In the genomic region with DNA sequence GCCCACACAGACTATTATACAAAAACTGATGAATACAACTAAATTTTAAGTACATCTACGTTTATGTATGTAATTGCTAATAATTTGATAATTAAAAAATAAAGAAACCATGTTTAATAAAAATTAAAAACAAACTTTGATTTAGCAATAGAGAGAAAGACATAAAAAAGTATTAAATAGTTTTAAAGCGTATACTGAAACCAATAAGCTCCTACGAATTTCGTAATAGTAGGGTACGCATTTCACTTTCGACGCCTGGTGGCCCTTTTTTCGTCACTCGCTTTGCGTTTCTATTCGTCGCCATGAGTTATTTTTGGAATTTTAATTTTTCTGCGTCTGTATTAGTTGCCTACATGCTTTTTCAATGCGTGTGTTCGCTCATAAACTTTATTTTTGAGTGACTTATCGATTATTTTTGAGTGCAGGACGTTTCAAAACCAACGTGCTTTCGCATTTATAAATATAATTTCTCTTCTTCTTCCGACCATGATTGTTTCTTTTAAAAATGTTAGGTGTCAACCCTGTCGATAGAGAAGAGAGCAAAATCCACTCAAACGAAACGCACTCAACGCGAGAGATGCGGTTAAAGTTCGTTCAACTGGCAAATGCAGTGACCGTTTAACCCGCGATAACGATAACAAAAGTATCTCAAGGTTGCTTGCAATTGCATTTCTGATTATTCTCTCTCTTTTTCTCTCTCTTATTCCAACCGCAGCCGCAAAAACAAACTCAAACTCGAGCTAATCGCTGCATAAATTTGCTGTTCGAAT, we compare ENCODE assay signal across 5 fruit fly cellular contexts.
TF ChIP-seq lines count a peak whose summit lies in the region.

A gene (plus strand): TSS at position 569 of the 770 bp plus-strand sequence.

TF ChIP-seq in whole organism, adult, 20 proteins besides CTCF, POLR2A, EP300 and RAD21 (continued from another document):
- TF ChIP-seq Mnt (GFP tag; optimal IDR thresholded peaks at IDR 0.05; lab: Kevin White, UChicago) (no peak), toe (GFP tag; optimal IDR thresholded peaks at IDR 0.05; lab: Kevin White, UChicago) (no peak), CG14711 (tag; optimal IDR thresholded peaks at IDR 0.05; lab: Kevin White, UChicago) (peak; percentile 93), CG5204 (GFP tag; optimal IDR thresholded peaks at IDR 0.05; lab: Kevin White, UChicago) (peak; percentile 27)

TF ChIP-seq in whole organism, embryonic, 481 proteins besides CTCF, POLR2A, EP300 and RAD21 (continued from another document and continues in another):
- peak; percentile 85 for TF ChIP-seq nerfin-1 (tag; optimal IDR thresholded peaks at IDR 0.05; lab: Kevin White, UChicago)
- TF ChIP-seq CG9932 (GFP tag; IDR thresholded peaks at IDR 0.05; lab: Robert Waterston, UW), result peak; percentile 72
- TF ChIP-seq CG6254 (GFP tag; optimal IDR thresholded peaks at IDR 0.05; lab: Kevin White, UChicago), result peak; percentile 85
- TF ChIP-seq btn (GFP tag; optimal IDR thresholded peaks at IDR 0.05; lab: Kevin White, UChicago), result no peak
- no peak for TF ChIP-seq fd102C (GFP tag; optimal IDR thresholded peaks at IDR 0.05; lab: Kevin White, UChicago)
- TF ChIP-seq CG1832 (GFP tag; optimal IDR thresholded peaks at IDR 0.05; lab: Kevin White, UChicago), result no peak
- TF ChIP-seq CG34224 (GFP tag; IDR thresholded peaks at IDR 0.05; lab: Robert Waterston, UW; ENCODE audit: partially characterized antibody), result peak; percentile 45; the same call in 2 of the 3 replicates
- no peak for TF ChIP-seq prd (optimal IDR thresholded peaks at IDR 0.05; lab: Kevin White, UChicago)
- TF ChIP-seq prd (GFP tag; IDR thresholded peaks at IDR 0.05; lab: Robert Waterston, UW), result peak; percentile 79
- peak; percentile 28 for TF ChIP-seq CG2202 (tag; optimal IDR thresholded peaks at IDR 0.05; lab: Kevin White, UChicago)
- TF ChIP-seq Sox100B (GFP tag; optimal IDR thresholded peaks at IDR 0.05; lab: Kevin White, UChicago), result peak; percentile 88
- TF ChIP-seq Pdp1 (GFP tag; optimal IDR thresholded peaks at IDR 0.05; lab: Kevin White, UChicago), result peak; percentile 17 to 91
- peak; percentile 84 for TF ChIP-seq hb (GFP tag; IDR thresholded peaks at IDR 0.05; lab: Robert Waterston, UW; ENCODE audit: partially characterized antibody)
- TF ChIP-seq CG10267 (tag; optimal IDR thresholded peaks at IDR 0.05; lab: Kevin White, UChicago), result peak; percentile 83
- no peak for TF ChIP-seq Jarid2 (GFP tag; optimal IDR thresholded peaks at IDR 0.05; lab: Kevin White, UChicago)
- peak; percentile 29 for TF ChIP-seq CG12744 (GFP tag; optimal IDR thresholded peaks at IDR 0.05; lab: Kevin White, UChicago)
- peak; percentile 80 for TF ChIP-seq CG6689 (GFP tag; IDR thresholded peaks at IDR 0.05; lab: Robert Waterston, UW)
- peak; percentile 49; the same call in 1 of the 2 replicates for TF ChIP-seq dati (GFP tag; IDR thresholded peaks at IDR 0.05; lab: Robert Waterston, UW)
- peak; percentile 79 for TF ChIP-seq Bteb2 (GFP tag; optimal IDR thresholded peaks at IDR 0.05; lab: Kevin White, UChicago)
- TF ChIP-seq mirr (GFP tag; optimal IDR thresholded peaks at IDR 0.05; lab: Kevin White, UChicago), result no peak
- no peak for TF ChIP-seq crol (GFP tag; IDR thresholded peaks at IDR 0.05; lab: Robert Waterston, UW)
- peak; percentile 68 for TF ChIP-seq CG14050 (GFP tag; IDR thresholded peaks at IDR 0.05; lab: Robert Waterston, UW)
- TF ChIP-seq HmgZ (tag; optimal IDR thresholded peaks at IDR 0.05; lab: Kevin White, UChicago), result peak; percentile 70
- peak; percentile 61 for TF ChIP-seq CG11723 (GFP tag; optimal IDR thresholded peaks at IDR 0.05; lab: Kevin White, UChicago)
- peak; percentile 77 for TF ChIP-seq CG9215 (GFP tag; IDR thresholded peaks at IDR 0.05; lab: Robert Waterston, UW)
- TF ChIP-seq da (GFP tag; optimal IDR thresholded peaks at IDR 0.05; lab: Kevin White, UChicago), result no peak
- TF ChIP-seq MTF-1 (GFP tag; optimal IDR thresholded peaks at IDR 0.05; lab: Kevin White, UChicago; ENCODE audit: borderline replicate concordance), result peak; percentile 34
- peak; percentile 91 for TF ChIP-seq sd (tag; optimal IDR thresholded peaks at IDR 0.05; lab: Kevin White, UChicago)
- peak; percentile 62 for TF ChIP-seq CG6765 (GFP tag; optimal IDR thresholded peaks at IDR 0.05; lab: Kevin White, UChicago)

TF ChIP-seq in whole organism, prepupa, 60 proteins besides CTCF, POLR2A, EP300 and RAD21 (continued from another document and continues in another):
- TF ChIP-seq CG15336 (GFP tag; IDR thresholded peaks at IDR 0.05; lab: Robert Waterston, UW) (peak; percentile 73), CG31627 (GFP tag; optimal IDR thresholded peaks at IDR 0.05; lab: Kevin White, UChicago) (peak; percentile 68), CG1621 (tag; optimal IDR thresholded peaks at IDR 0.05; lab: Kevin White, UChicago) (no peak), pdm3 (GFP tag; optimal IDR thresholded peaks at IDR 0.05; lab: Kevin White, UChicago) (peak; percentile 39), Ets21C (GFP tag; optimal IDR thresholded peaks at IDR 0.05; lab: Kevin White, UChicago) (no peak), CG6163 (GFP tag; IDR thresholded peaks at IDR 0.05; lab: Robert Waterston, UW) (peak; percentile 79), Hr38 (GFP tag; optimal IDR thresholded peaks at IDR 0.05; lab: Kevin White, UChicago) (no peak), topi (GFP tag; optimal IDR thresholded peaks at IDR 0.05; lab: Kevin White, UChicago) (peak; percentile 81), eg (GFP tag; IDR thresholded peaks at IDR 0.05; lab: Robert Waterston, UW) (peak; percentile 86), Smox (GFP tag; optimal IDR thresholded peaks at IDR 0.05; lab: Kevin White, UChicago) (peak; percentile 65), lz (GFP tag; optimal IDR thresholded peaks at IDR 0.05; lab: Kevin White, UChicago) (peak; percentile 70), Eip93F (GFP tag; optimal IDR thresholded peaks at IDR 0.05; lab: Kevin White, UChicago) (no peak), CG16779 (tag; optimal IDR thresholded peaks at IDR 0.05; lab: Kevin White, UChicago) (peak; percentile 22), Eip78C (GFP tag; lab: Kevin White, UChicago) (peak; percentile 96), fd59A (GFP tag; optimal IDR thresholded peaks at IDR 0.05; lab: Kevin White, UChicago) (peak; percentile 6), CG8119 (GFP tag; IDR thresholded peaks at IDR 0.05; lab: Robert Waterston, UW) (peak; percentile 57; the same call in 1 of the 3 replicates), Blimp-1 (GFP tag; optimal IDR thresholded peaks at IDR 0.05; lab: Kevin White, UChicago) (peak; percentile 97), spab (GFP tag; optimal IDR thresholded peaks at IDR 0.05; lab: Kevin White, UChicago) (peak; percentile 70), esn (GFP tag; optimal IDR thresholded peaks at IDR 0.05; lab: Kevin White, UChicago) (peak; percentile 53), Hr39 (GFP tag; optimal IDR thresholded peaks at IDR 0.05; lab: Kevin White, UChicago) (peak; percentile 27), salr (GFP tag; optimal IDR thresholded peaks at IDR 0.05; lab: Kevin White, UChicago) (peak in 1 of 2 experiments; percentile 67), CG11294 (GFP tag; IDR thresholded peaks at IDR 0.05; lab: Robert Waterston, UW) (peak; percentile 30), Hr4 (GFP tag; optimal IDR thresholded peaks at IDR 0.05; lab: Kevin White, UChicago) (peak; percentile 65), achi (GFP tag; optimal IDR thresholded peaks at IDR 0.05; lab: Kevin White, UChicago) (peak; percentile 78), cyc (GFP tag; optimal IDR thresholded peaks at IDR 0.05; lab: Kevin White, UChicago) (peak; percentile 65), CG10631 (GFP tag; optimal IDR thresholded peaks at IDR 0.05; lab: Kevin White, UChicago) (peak; percentile 58), CG3919 (GFP tag; optimal IDR thresholded peaks at IDR 0.05; lab: Kevin White, UChicago) (peak; percentile 76), Met (GFP tag; optimal IDR thresholded peaks at IDR 0.05; lab: Kevin White, UChicago) (peak; percentile 53), CG9139 (GFP tag; optimal IDR thresholded peaks at IDR 0.05; lab: Kevin White, UChicago) (no peak), acj6 (GFP tag; optimal IDR thresholded peaks at IDR 0.05; lab: Kevin White, UChicago) (peak; percentile 79), CG32006 (GFP tag; optimal IDR thresholded peaks at IDR 0.05; lab: Kevin White, UChicago) (peak; percentile 78)

TF ChIP-seq in whole organism, pupa, 21 proteins besides CTCF, POLR2A, EP300 and RAD21 (continued from another document):
- peak; percentile 61 for TF ChIP-seq fd96Ca (GFP tag; IDR thresholded peaks at IDR 0.05; lab: Robert Waterston, UW)
- 0 out of 2 replicates have a peak, but pooled peaks have one; percentile 34 for TF ChIP-seq Ets98B (GFP tag; IDR thresholded peaks at IDR 0.05; lab: Robert Waterston, UW)
- peak; percentile 55; the same call in 1 of the 2 replicates for TF ChIP-seq rn (GFP tag; IDR thresholded peaks at IDR 0.05; lab: Robert Waterston, UW)

TF ChIP-seq in whole organism, wandering third instar larva, 38 proteins besides CTCF, POLR2A, EP300 and RAD21 (continued from another document):
- TF ChIP-seq fru (GFP tag; optimal IDR thresholded peaks at IDR 0.05; lab: Kevin White, UChicago) (peak; percentile 48), OdsH (GFP tag; optimal IDR thresholded peaks at IDR 0.05; lab: Kevin White, UChicago) (peak; percentile 20), usp (GFP tag; optimal IDR thresholded peaks at IDR 0.05; lab: Kevin White, UChicago) (no peak), foxo (GFP tag; optimal IDR thresholded peaks at IDR 0.05; lab: Kevin White, UChicago) (peak in 1 of 2 experiments; percentile 70), psq (GFP tag; optimal IDR thresholded peaks at IDR 0.05; lab: Kevin White, UChicago) (peak; percentile 90), brk (GFP tag; optimal IDR thresholded peaks at IDR 0.05; lab: Kevin White, UChicago) (peak; percentile 61), Rel (GFP tag; optimal IDR thresholded peaks at IDR 0.05; lab: Kevin White, UChicago) (no peak), Rel (tag; optimal IDR thresholded peaks at IDR 0.05; lab: Kevin White, UChicago) (no peak), dmrt93B (GFP tag; optimal IDR thresholded peaks at IDR 0.05; lab: Kevin White, UChicago) (peak; percentile 61), dsf (GFP tag; optimal IDR thresholded peaks at IDR 0.05; lab: Kevin White, UChicago; ENCODE audit: borderline replicate concordance) (no peak), tai (GFP tag; optimal IDR thresholded peaks at IDR 0.05; lab: Kevin White, UChicago) (no peak), h (GFP tag; optimal IDR thresholded peaks at IDR 0.05; lab: Kevin White, UChicago) (peak; percentile 72), HLH106 (tag; optimal IDR thresholded peaks at IDR 0.05; lab: Kevin White, UChicago) (peak; percentile 76), sage (GFP tag; optimal IDR thresholded peaks at IDR 0.05; lab: Kevin White, UChicago) (peak; percentile 12), rgr (GFP tag; optimal IDR thresholded peaks at IDR 0.05; lab: Kevin White, UChicago) (peak; percentile 31), CG32264 (GFP tag; optimal IDR thresholded peaks at IDR 0.05; lab: Kevin White, UChicago) (no peak), Dfd (GFP tag; optimal IDR thresholded peaks at IDR 0.05; lab: Kevin White, UChicago) (no peak), Myc (optimal IDR thresholded peaks at IDR 0.05; lab: Kevin White, UChicago) (no peak), lola (GFP tag; optimal IDR thresholded peaks at IDR 0.05; lab: Kevin White, UChicago) (no peak)
